Worm (Caenorhabditis elegans) whole organism, midembryonic: Measurements from ENCODE around the gene F55F1.2.

ENCODE experiments used
- flt-1 ChIP-seq: fragments of 200-800 bp; sonication (Bioruptor generic); IDR thresholded peaks from 2 replicates; pipeline ENCODE4 v1.3.6; 2022; ENCODE audit warnings: missing genetic modification characterization, missing compliant biosample characterization
- klf-2 ChIP-seq: fragments of 200-800 bp; sonication (Bioruptor generic); conservative IDR thresholded peaks from 2 replicates; pipeline ENCODE4 v1.3.6; 2022; ENCODE audit warnings: missing genetic modification reagents, missing genetic modification characterization, missing compliant biosample characterization
- med-1 ChIP-seq: sonication (generic microtip); optimal IDR thresholded peaks from 2 replicates; lab custom pipeline; 2017; ENCODE audit warnings: missing genetic modification characterization, mild to moderate bottlenecking, missing compliant biosample characterization, antibody characterized with exemption, missing genetic modification reagents; ENCODE audit not compliant: insufficient read depth
- ref-1 ChIP-seq: fragments of 200-800 bp; sonication (Bioruptor generic); conservative IDR thresholded peaks from 2 replicates; pipeline ENCODE4 v1.3.6; 2022; ENCODE audit warnings: missing genetic modification reagents, missing genetic modification characterization, missing compliant biosample characterization
- ztf-23 ChIP-seq: fragments of 200-800 bp; sonication (Bioruptor generic); IDR thresholded peaks from 2 replicates; pipeline ENCODE4 v1.3.6; 2022; ENCODE audit warnings: missing genetic modification reagents, missing genetic modification characterization, missing compliant biosample characterization

DNA sequence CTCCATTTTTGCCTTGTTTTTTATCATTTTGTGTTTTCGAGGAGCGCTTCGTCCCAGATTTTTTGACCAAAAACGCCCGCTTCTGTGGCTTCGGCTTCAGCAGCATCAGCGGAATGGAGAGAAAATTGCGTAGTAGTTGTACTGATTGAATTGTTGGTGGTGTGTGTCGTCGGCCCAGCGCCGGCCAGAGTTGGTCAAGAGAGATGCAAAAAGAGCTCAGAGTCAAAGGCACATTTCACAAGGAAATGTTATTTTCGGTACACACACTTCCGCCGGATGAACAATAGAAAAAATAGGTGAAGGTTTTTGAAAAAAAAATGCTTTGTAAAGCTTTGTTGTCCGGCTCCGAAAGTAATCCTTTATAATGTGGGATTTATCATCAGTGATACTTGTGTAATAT lies 42.2 kb downstream of the F55F1.2 start:
- TF ChIP-seq ztf-23 (no peak), flt-1 (GFP tag; lab: Robert Waterston, UW) (no peak), ref-1 (no peak), klf-2 (GFP tag; lab: Robert Waterston, UW) (no peak), med-1 (GFP tag; lab: Kevin White, UChicago) (no peak)
